Fruit fly (Drosophila melanogaster) Kc167 (cell line): ENCODE measurements around the gene CG6163.

ENCODE experiments used
- Myc ChIP-seq: fragments of >200 bp; optimal IDR thresholded peaks from 2 replicates; lab custom pipeline; 2017; ENCODE audit warnings: missing external identifiers
- Sin3A ChIP-seq: fragments of >200 bp; optimal IDR thresholded peaks from 2 replicates; lab custom pipeline; 2018; ENCODE audit warnings: missing external identifiers
- h ChIP-seq: fragments of >200 bp; optimal IDR thresholded peaks from 3 replicates; lab custom pipeline; 2018; ENCODE audit warnings: missing external identifiers
- insv ChIP-seq: fragments of >200 bp; optimal IDR thresholded peaks from 3 replicates; lab custom pipeline; 2018; ENCODE audit warnings: missing external identifiers
- psq ChIP-seq: fragments of >200 bp; optimal IDR thresholded peaks from 2 replicates; lab custom pipeline; 2017; ENCODE audit warnings: missing external identifiers
- ttk ChIP-seq: sonication (Bioruptor generic); optimal IDR thresholded peaks from 2 replicates; lab custom pipeline; 2017; ENCODE audit warnings: missing external identifiers

The CG6163 gene

dm6 chr3L:11381126-11381940, 16.6 kb upstream of the CG6163 start:
- TF ChIP-seq ttk (lab: Kevin White, UChicago) (no peak), h (no peak), Sin3A (lab: Kevin White, UChicago) (no peak), insv (lab: Kevin White, UChicago) (no peak), Myc (lab: Kevin White, UChicago) (no peak), psq (no peak)

- TF ChIP-seq h (no peak), Myc (lab: Kevin White, UChicago) (no peak), insv (lab: Kevin White, UChicago) (no peak), Sin3A (lab: Kevin White, UChicago) (no peak), psq (no peak), ttk (lab: Kevin White, UChicago) (no peak)
Measured at dm6 chr3L:11380439-11380783, 15.7 kb upstream of the CG6163 start.

dm6 chr3L:11379698-11380438, 15.2 kb upstream of the CG6163 start:
- TF ChIP-seq h (no peak), Sin3A (lab: Kevin White, UChicago) (no peak), psq (no peak), Myc (lab: Kevin White, UChicago) (no peak)

dm6 chr3L:11378429-11378914, 13.8 kb upstream of the CG6163 start:
- TF ChIP-seq h (no peak), ttk (lab: Kevin White, UChicago) (no peak), Sin3A (lab: Kevin White, UChicago) (no peak), insv (lab: Kevin White, UChicago) (no peak), psq (no peak), Myc (lab: Kevin White, UChicago) (no peak)

- no peak for TF ChIP-seq psq
- TF ChIP-seq insv (lab: Kevin White, UChicago) = no peak
- TF ChIP-seq Myc (lab: Kevin White, UChicago) = no peak
- TF ChIP-seq h = no peak
- TF ChIP-seq ttk (lab: Kevin White, UChicago) = no peak
- no peak for TF ChIP-seq Sin3A (lab: Kevin White, UChicago)
Measured at dm6 chr3L:11376224-11376813, 11.6 kb upstream of the CG6163 start.

- TF ChIP-seq Myc (lab: Kevin White, UChicago) = no peak
- TF ChIP-seq psq = no peak
- TF ChIP-seq Sin3A (lab: Kevin White, UChicago) = no peak
- TF ChIP-seq ttk (lab: Kevin White, UChicago) = no peak
- no peak for TF ChIP-seq insv (lab: Kevin White, UChicago)
- no peak for TF ChIP-seq h
Measured at dm6 chr3L:11375304-11375703, 10.6 kb upstream of the CG6163 start.

- TF ChIP-seq h (no peak), insv (lab: Kevin White, UChicago) (no peak), ttk (lab: Kevin White, UChicago) (no peak), psq (no peak), Myc (lab: Kevin White, UChicago) (no peak), Sin3A (lab: Kevin White, UChicago) (no peak)
Measured at dm6 chr3L:11373821-11374581, 9.3 kb upstream of the CG6163 start.

- no peak for TF ChIP-seq Myc (lab: Kevin White, UChicago)
- no peak for TF ChIP-seq ttk (lab: Kevin White, UChicago)
- TF ChIP-seq Sin3A (lab: Kevin White, UChicago) = no peak
- no peak for TF ChIP-seq psq
- TF ChIP-seq h = no peak
- no peak for TF ChIP-seq insv (lab: Kevin White, UChicago)
Measured at dm6 chr3L:11373080-11373812, 8.6 kb upstream of the CG6163 start.

dm6 chr3L:11372449-11372848, 7.8 kb upstream of the CG6163 start:
- no peak for TF ChIP-seq psq
- no peak for TF ChIP-seq insv (lab: Kevin White, UChicago)
- TF ChIP-seq Myc (lab: Kevin White, UChicago) = no peak
- TF ChIP-seq h = no peak
- no peak for TF ChIP-seq ttk (lab: Kevin White, UChicago)
- no peak for TF ChIP-seq Sin3A (lab: Kevin White, UChicago)

- no peak for TF ChIP-seq h
- TF ChIP-seq ttk (lab: Kevin White, UChicago) = no peak
Measured at dm6 chr3L:11371342-11371741, 6.7 kb upstream of the CG6163 start.
